Worm (Caenorhabditis elegans): ENCODE measurements around the gene vti-1.

- no peak for TF ChIP-seq ama-1 (optimal IDR thresholded peaks at IDR 0.05)
- TF ChIP-seq aly-1 (tag; optimal IDR thresholded peaks at IDR 0.05), result no peak
- TF ChIP-seq scrt-1 (GFP tag; IDR thresholded peaks at IDR 0.05), result no peak
- TF ChIP-seq flt-1 (GFP tag; IDR thresholded peaks at IDR 0.05), result no peak
- TF ChIP-seq pes-1 (GFP tag; IDR thresholded peaks at IDR 0.05), result no peak
- TF ChIP-seq hmg-4 (GFP tag; optimal IDR thresholded peaks at IDR 0.05), result no peak
- no peak for TF ChIP-seq ets-7 (tag; optimal IDR thresholded peaks at IDR 0.05)
Observed at ce11 chrIV:14770663-14771062, 4.2 kb upstream of the vti-1 start.

Data from whole organism, early embryonic.